Fruit fly (Drosophila melanogaster) whole organism, prepupa: ENCODE measurements around the gene CG32445.

Experiments
- Blimp-1 ChIP-seq: fragments of 200-800 bp; sonication (Bioruptor generic); optimal IDR thresholded peaks from 3 replicates; lab custom pipeline; 2017; ENCODE audit warnings: missing biosample characterization, missing genetic modification characterization, mild to moderate bottlenecking, moderate library complexity, missing genetic modification reagents
- CG31627 ChIP-seq: fragments of 200-800 bp; sonication (Bioruptor generic); optimal IDR thresholded peaks from 3 replicates; lab custom pipeline; 2016; ENCODE audit warnings: missing biosample characterization, missing genetic modification characterization
- CG34406 ChIP-seq: fragments of 200-800 bp; sonication (Bioruptor generic); optimal IDR thresholded peaks from 3 replicates; lab custom pipeline; 2016; ENCODE audit warnings: missing biosample characterization, missing genetic modification characterization
- CG8632 ChIP-seq: fragments of 200-800 bp; sonication (Bioruptor generic); optimal IDR thresholded peaks from 3 replicates; lab custom pipeline; 2016; ENCODE audit warnings: missing biosample characterization, missing genetic modification characterization
- Lpt ChIP-seq: fragments of 200-800 bp; sonication (Bioruptor generic); optimal IDR thresholded peaks from 3 replicates; lab custom pipeline; 2016; ENCODE audit warnings: missing biosample characterization, missing genetic modification characterization
- OdsH ChIP-seq: fragments of 200-800 bp; sonication (Bioruptor generic); optimal IDR thresholded peaks from 3 replicates; lab custom pipeline; 2016; ENCODE audit warnings: missing biosample characterization, missing genetic modification characterization
- achi ChIP-seq: fragments of 200-800 bp; sonication (Bioruptor generic); optimal IDR thresholded peaks from 3 replicates; lab custom pipeline; 2016; ENCODE audit warnings: missing biosample characterization, missing genetic modification characterization
- dac ChIP-seq: fragments of 200-800 bp; sonication (Bioruptor generic); optimal IDR thresholded peaks from 2 replicates; lab custom pipeline; 2017; ENCODE audit warnings: missing biosample characterization, mild to moderate bottlenecking, missing genetic modification characterization
- lz ChIP-seq: fragments of 200-800 bp; sonication (Bioruptor generic); optimal IDR thresholded peaks from 3 replicates; lab custom pipeline; 2016; ENCODE audit warnings: missing biosample characterization, missing genetic modification characterization
- net ChIP-seq: fragments of 200-800 bp; sonication (Bioruptor generic); optimal IDR thresholded peaks from 3 replicates; lab custom pipeline; 2016; ENCODE audit warnings: missing biosample characterization, missing genetic modification characterization
- spab ChIP-seq: fragments of 200-800 bp; sonication (Bioruptor generic); optimal IDR thresholded peaks from 2 replicates; lab custom pipeline; 2017; ENCODE audit warnings: missing biosample characterization, mild to moderate bottlenecking, missing genetic modification characterization, missing genetic modification reagents
- svp ChIP-seq: fragments of 200-800 bp; sonication (Bioruptor generic); peaks from one replicate; lab custom pipeline; 2016; ENCODE audit warnings: missing biosample characterization, missing genetic modification characterization

DNA sequence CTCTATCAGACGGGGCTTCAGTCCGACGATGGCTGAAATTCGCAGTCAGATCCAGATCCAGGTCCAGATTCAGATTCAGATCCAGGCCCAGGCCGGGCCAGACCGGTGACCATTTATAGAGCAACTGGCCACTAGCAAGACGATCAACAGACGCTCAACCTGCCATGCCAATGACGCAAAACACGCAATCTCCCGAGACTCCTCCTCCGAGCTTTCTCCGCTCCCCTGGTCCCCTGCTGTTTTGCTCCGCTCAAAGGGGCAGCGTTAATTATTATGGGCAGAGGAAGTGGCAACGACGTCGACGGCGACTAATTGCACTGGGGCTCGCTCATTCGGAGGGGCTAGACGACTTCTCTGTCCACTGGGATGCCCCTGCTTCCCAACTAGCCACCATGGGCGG is 12.3 kb downstream of the CG32445 start:
- TF ChIP-seq spab (GFP tag; lab: Kevin White, UChicago) (no peak), lz (GFP tag; lab: Kevin White, UChicago) (no peak), OdsH (no peak), Blimp-1 (GFP tag; lab: Kevin White, UChicago) (no peak), CG34406 (GFP tag; lab: Kevin White, UChicago) (no peak), Lpt (GFP tag; lab: Kevin White, UChicago) (no peak), net (GFP tag; lab: Kevin White, UChicago) (no peak), achi (GFP tag; lab: Kevin White, UChicago) (no peak), svp (GFP tag; lab: Kevin White, UChicago) (no peak), CG8632 (GFP tag; lab: Kevin White, UChicago) (no peak), CG31627 (GFP tag; lab: Kevin White, UChicago) (no peak), dac (GFP tag; lab: Kevin White, UChicago) (no peak)
